Worm (Caenorhabditis elegans): ENCODE data around the gene F36A4.4.

F36A4.4 gene

ce11 chrIV:4294552-4294951, 27.1 kb downstream of the F36A4.4 start, which contains the start of gene F15E6.3 (continued):
- TF ChIP-seq unc-98 (GFP tag; IDR thresholded peaks at IDR 0.05) (no peak), fkh-10 (GFP tag; optimal IDR thresholded peaks at IDR 0.05) (no peak), ceh-82 (tag; optimal IDR thresholded peaks at IDR 0.05) (no peak), sup-37 (GFP tag; optimal IDR thresholded peaks at IDR 0.05) (no peak), mef-2 (tag; optimal IDR thresholded peaks at IDR 0.05) (no peak), lin-13 (GFP tag; optimal IDR thresholded peaks at IDR 0.05) (no peak), nhr-71 (tag; optimal IDR thresholded peaks at IDR 0.05) (peak; percentile 70), vab-15 (tag; optimal IDR thresholded peaks at IDR 0.05) (no peak)

- TF ChIP-seq fkh-8 (tag; optimal IDR thresholded peaks at IDR 0.05) (no peak), mep-1 (tag; optimal IDR thresholded peaks at IDR 0.05) (no peak), aly-2 (tag; optimal IDR thresholded peaks at IDR 0.05) (no peak), nhr-90 (tag; optimal IDR thresholded peaks at IDR 0.05; ENCODE audit: poor library complexity) (no peak), egl-13 (tag; optimal IDR thresholded peaks at IDR 0.05) (no peak), nhr-71 (tag; optimal IDR thresholded peaks at IDR 0.05) (no peak), xbp-1 (tag; optimal IDR thresholded peaks at IDR 0.05) (no peak)
These were observed 31.6 kb downstream of the F36A4.4 start, which contains the start of gene F15E6.9 for ce11 chrIV:4298983-4299382. Gene F15E6.9, minus strand, starts transcription at chrIV:4299083.

DNA sequence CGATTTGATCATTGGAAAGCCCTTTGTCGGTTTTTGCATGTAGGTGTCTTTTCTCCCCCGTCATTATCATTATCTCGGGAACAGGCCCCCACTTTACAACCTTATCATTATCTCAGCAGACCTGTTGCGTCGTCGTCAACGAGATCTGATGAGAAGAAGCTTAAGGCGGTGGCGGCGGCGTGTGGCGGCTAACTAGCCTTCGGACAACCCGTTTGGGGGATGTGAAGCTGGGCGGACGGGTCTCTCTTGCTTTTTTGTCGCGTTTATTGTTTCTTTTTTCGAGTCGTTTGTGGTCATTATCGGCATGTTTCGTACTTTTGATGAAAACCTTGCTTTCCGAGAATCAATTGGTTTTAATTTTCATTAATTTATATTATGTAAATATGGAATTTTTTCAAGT, 32.6 kb downstream of the F36A4.4 start:
- no peak for TF ChIP-seq aly-2 (tag; optimal IDR thresholded peaks at IDR 0.05)
- TF ChIP-seq snpc-4 (tag; optimal IDR thresholded peaks at IDR 0.05) = no peak
- TF ChIP-seq lin-15B (tag; optimal IDR thresholded peaks at IDR 0.05) = no peak
- TF ChIP-seq C16A3.4 (tag; optimal IDR thresholded peaks at IDR 0.05) = no peak
- no peak for TF ChIP-seq nhr-12 (tag; optimal IDR thresholded peaks at IDR 0.05)
- TF ChIP-seq sup-37 (GFP tag; optimal IDR thresholded peaks at IDR 0.05) = no peak
- no peak for TF ChIP-seq ces-1 (GFP tag; optimal IDR thresholded peaks at IDR 0.05)
- TF ChIP-seq blmp-1 (tag; optimal IDR thresholded peaks at IDR 0.05) = peak; percentile 40
- no peak for TF ChIP-seq skn-1 (tag; optimal IDR thresholded peaks at IDR 0.05)
- TF ChIP-seq egl-27 (tag; optimal IDR thresholded peaks at IDR 0.05) = no peak
- no peak for TF ChIP-seq nhr-90 (tag; optimal IDR thresholded peaks at IDR 0.05; ENCODE audit: poor library complexity)
- no peak for TF ChIP-seq efl-1 (optimal IDR thresholded peaks at IDR 0.05)
- TF ChIP-seq efl-1 (GFP tag; optimal IDR thresholded peaks at IDR 0.05 in 1 of 2) = peak in 1 of 2 experiments; percentile 30
- no peak for TF ChIP-seq nhr-11 (tag; optimal IDR thresholded peaks at IDR 0.05)
- no peak for TF ChIP-seq nhr-237 (tag; optimal IDR thresholded peaks at IDR 0.05)
- no peak for TF ChIP-seq lin-35 (GFP tag; optimal IDR thresholded peaks at IDR 0.05)
- TF ChIP-seq grh-1 (GFP tag; IDR thresholded peaks at IDR 0.05) = no peak
- no peak for TF ChIP-seq C34B4.2 (tag; optimal IDR thresholded peaks at IDR 0.05)

- no peak for TF ChIP-seq nhr-76 (tag; optimal IDR thresholded peaks at IDR 0.05)
- no peak for TF ChIP-seq efl-3 (GFP tag; optimal IDR thresholded peaks at IDR 0.05)
- no peak for TF ChIP-seq unc-98 (GFP tag; IDR thresholded peaks at IDR 0.05)
- no peak for TF ChIP-seq vab-15 (tag; optimal IDR thresholded peaks at IDR 0.05)
- no peak for TF ChIP-seq Y116A8C.19 (tag; optimal IDR thresholded peaks at IDR 0.05; ENCODE audit: borderline replicate concordance)
- TF ChIP-seq nhr-47 (tag; optimal IDR thresholded peaks at IDR 0.05) = no peak
- no peak for TF ChIP-seq nhr-71 (tag; optimal IDR thresholded peaks at IDR 0.05)
- no peak for TF ChIP-seq ztf-4 (tag; optimal IDR thresholded peaks at IDR 0.05)
- TF ChIP-seq xbp-1 (tag; optimal IDR thresholded peaks at IDR 0.05) = no peak
- no peak for TF ChIP-seq dsc-1 (tag; optimal IDR thresholded peaks at IDR 0.05)
- TF ChIP-seq nhr-19 (GFP tag; conservative IDR thresholded peaks at IDR 0.05) = no peak
- TF ChIP-seq ceh-82 (tag; optimal IDR thresholded peaks at IDR 0.05) = no peak
- no peak for TF ChIP-seq ama-1 (optimal IDR thresholded peaks at IDR 0.05)
- TF ChIP-seq blmp-1 (tag; optimal IDR thresholded peaks at IDR 0.05) = no peak
- TF ChIP-seq sptf-1 (tag; optimal IDR thresholded peaks at IDR 0.05) = no peak
- TF ChIP-seq jun-1 (tag; optimal IDR thresholded peaks at IDR 0.05) = no peak
- TF ChIP-seq fkh-4 (tag; optimal IDR thresholded peaks at IDR 0.05; ENCODE audit: borderline replicate concordance) = no peak
- no peak for TF ChIP-seq zag-1 (tag; optimal IDR thresholded peaks at IDR 0.05)
- TF ChIP-seq rnt-1 (tag; optimal IDR thresholded peaks at IDR 0.05) = no peak
These were observed 33.8 kb downstream of the F36A4.4 start, which contains the start of gene lgc-22 for ce11 chrIV:4301202-4301601. Gene lgc-22, plus strand, starts transcription at chrIV:4301306.

All from whole organism, L1 larva.